Worm (Caenorhabditis elegans) whole organism, young adult: ENCODE results near the gene R02F2.9.

Experiments used
- attf-3 ChIP-seq: fragments of 200-800 bp; sonication (Bioruptor generic); conservative IDR thresholded peaks from 2 replicates; pipeline ENCODE4 v1.3.6; 2022; ENCODE audit warnings: missing genetic modification reagents, missing genetic modification characterization, missing compliant biosample characterization
- rcor-1 ChIP-seq: fragments of 200-800 bp; sonication (Bioruptor generic); IDR thresholded peaks from 2 replicates; pipeline ENCODE4 v1.3.6; 2022; ENCODE audit warnings: missing genetic modification reagents, missing genetic modification characterization, missing compliant biosample characterization
- snpc-4 ChIP-seq, 5 experiments: fragments of 150-350 bp in 1 of 5; sonication (generic microtip) in 4 of 5; optimal IDR thresholded peaks; 2 replicates each; lab custom pipeline; 2014 to 2018; ENCODE audit warnings: missing genetic modification characterization in 5 of 5, missing biosample characterization in 3 of 5, antibody characterized with exemption in 2 of 5, mild to moderate bottlenecking in 2 of 5, missing compliant biosample characterization in 2 of 5, missing genotype in 2 of 5, moderate library complexity in 2 of 5, missing genetic modification reagents in 1 of 5

DNA sequence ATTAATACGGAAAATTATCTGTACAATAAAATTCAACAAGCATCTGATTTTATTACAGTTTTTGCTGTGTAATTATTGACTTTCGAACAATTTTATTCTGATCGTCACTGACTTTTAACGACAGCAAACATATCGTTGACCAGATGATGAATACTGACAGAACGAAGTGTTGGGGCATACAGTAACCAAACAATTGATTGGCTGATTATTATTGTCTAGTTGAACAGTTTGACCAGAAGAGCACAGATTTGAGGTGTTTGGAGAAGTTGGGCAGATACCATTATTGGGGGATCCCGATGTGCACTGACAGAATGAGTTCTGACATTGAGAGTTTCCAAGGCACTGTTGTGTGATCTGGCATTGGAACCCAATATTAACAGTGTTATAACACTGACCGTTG, 7.9 kb downstream of the R02F2.9 start:
- no peak for TF ChIP-seq snpc-4 (GFP tag; optimal IDR thresholded peaks at IDR 0.05; lab: Kevin White, UChicago)
- no peak for TF ChIP-seq snpc-4 (tag; optimal IDR thresholded peaks at IDR 0.05; lab: Kevin White, UChicago)
- TF ChIP-seq attf-3 (GFP tag; lab: Robert Waterston, UW), result no peak
- no peak for TF ChIP-seq rcor-1 (GFP tag; lab: Robert Waterston, UW)
